Fruit fly (Drosophila melanogaster): ENCODE measurements around the gene hydra.

dm6 chrX:20724475-20724874 is 47.6 kb upstream of the hydra start:
- TF ChIP-seq CTCF (optimal IDR thresholded peaks at IDR 0.05) (no peak), CG8478 (optimal IDR thresholded peaks at IDR 0.05) (no peak)
